Worm (Caenorhabditis elegans): Measurements from ENCODE around the gene sas-1.

sas-1 gene

DNA sequence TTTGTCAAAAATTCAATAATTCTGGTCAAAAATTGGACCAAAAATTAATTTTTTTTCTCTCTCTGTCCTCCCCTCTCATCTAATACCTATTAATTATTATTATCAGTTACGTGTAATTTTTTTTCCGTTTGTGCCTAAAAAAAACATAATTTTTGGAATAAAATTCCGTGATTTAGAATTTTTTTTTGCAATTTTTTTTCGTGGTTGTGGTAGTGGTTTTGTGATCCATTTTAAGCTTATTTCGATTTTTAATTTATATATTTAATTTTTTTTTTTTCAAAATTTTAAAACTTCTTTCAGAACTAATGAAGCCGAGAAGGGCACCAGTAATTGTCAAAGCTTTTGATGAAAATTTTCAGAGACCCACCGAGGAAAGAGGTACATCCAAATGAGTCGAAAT, at the start of gene sas-1:
Gene sas-1 (plus strand): TSS at position 301 of the 400 bp plus-strand sequence.
- no peak for TF ChIP-seq unc-62 (GFP tag; optimal IDR thresholded peaks at IDR 0.05)

DNA sequence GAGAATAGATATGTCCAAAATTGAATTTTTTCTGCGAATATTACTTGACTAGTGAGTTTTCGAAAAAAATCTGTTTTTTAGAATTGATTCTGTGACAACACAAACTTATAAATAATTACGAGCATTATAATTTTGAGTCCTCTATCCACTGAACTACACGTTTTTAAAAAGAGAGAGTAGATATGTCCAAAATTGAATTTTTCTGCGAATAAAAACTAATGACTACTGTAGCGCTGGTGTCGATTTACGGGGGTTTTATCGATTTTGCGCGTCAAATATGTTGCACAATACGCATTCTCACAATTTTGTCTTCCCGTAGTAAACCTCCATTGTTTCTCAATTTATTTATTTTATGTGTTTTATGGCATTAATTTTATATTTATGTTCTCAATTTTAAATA, 47.3 kb upstream of the sas-1 start:
- no peak for TF ChIP-seq unc-62 (GFP tag; optimal IDR thresholded peaks at IDR 0.05)

DNA sequence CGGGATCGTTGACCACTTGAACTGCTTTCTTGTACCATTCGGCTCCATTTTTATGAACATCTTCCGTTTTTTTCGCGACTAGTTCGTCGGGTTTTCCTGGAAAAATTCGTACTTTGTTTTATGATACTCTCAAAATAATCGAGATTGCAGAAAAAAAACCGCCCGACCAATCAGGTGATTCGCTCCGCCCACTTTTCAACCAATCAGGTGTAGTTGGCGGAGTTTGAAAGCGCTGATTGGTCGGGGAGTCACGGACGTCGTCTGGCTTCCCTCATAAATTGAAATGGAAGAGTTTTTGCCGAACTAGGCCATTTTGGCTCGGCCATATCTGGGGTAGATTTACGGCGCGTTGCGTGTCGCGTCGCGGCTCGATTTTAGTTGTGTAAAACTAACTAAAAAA, 46.7 kb upstream of the sas-1 start:
- TF ChIP-seq unc-62 (GFP tag; optimal IDR thresholded peaks at IDR 0.05), result no peak

DNA sequence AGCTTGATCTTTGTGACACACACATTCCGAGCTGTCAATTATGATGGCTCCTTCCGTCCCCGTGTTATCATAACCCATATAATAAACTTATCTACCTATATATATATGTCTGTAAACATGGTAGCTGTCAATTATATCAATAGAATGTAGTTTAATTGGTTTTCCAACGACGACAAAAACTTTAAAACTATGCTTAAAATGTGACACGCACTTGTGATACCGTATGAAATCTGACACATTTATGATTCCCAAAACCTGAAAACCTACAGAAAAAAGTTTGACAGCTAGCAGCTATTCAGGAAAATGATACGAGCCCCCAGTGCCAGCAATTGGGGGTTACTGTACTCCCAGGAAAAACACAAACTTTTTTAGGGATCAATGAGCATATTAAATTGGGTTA, 40.6 kb upstream of the sas-1 start:
- no peak for TF ChIP-seq unc-62 (GFP tag; optimal IDR thresholded peaks at IDR 0.05)

DNA sequence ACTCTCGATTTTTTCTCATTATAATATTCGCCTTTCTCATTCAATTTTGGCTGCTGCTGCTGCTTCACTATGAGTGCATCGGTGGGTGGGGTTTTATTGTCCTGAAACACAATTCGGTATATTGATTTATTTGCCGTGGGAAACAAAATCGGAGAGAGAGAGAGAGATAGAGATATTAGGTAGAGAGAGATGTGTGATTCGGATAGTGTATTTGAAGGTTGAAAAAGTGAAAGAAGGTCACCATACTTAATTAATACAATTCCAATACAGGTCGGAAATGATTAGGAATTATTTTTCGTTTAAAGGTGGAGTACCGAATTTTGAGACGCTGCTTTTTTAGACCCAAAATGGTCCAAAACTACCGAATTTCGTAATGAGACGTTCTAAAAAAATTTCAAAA, 37.1 kb upstream of the sas-1 start, which contains the start of gene tpst-1:
Gene tpst-1 (minus strand): TSS at position 101 of the 400 bp plus-strand sequence.
- TF ChIP-seq unc-62 (GFP tag; optimal IDR thresholded peaks at IDR 0.05), result no peak

DNA sequence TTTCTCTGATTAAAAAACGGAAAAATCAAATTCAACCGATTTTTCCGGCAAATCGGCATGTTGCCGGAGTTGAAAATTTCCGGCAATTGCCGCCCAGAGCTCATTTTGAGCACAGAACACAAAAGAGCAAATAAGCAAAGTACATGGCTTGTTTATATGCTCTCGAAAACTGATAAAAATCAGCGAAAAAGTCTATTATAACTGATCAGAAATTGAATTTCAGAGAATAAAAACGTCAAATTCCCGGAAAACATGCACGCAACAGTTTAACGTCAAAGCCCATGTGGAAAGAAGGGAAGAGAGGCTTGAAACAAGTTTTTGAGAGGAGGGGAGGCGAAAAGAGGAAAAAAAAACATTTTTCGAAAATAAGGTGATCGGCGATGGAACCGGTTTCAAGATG, 30.5 kb upstream of the sas-1 start:
- no peak for TF ChIP-seq unc-62 (GFP tag; optimal IDR thresholded peaks at IDR 0.05)

DNA sequence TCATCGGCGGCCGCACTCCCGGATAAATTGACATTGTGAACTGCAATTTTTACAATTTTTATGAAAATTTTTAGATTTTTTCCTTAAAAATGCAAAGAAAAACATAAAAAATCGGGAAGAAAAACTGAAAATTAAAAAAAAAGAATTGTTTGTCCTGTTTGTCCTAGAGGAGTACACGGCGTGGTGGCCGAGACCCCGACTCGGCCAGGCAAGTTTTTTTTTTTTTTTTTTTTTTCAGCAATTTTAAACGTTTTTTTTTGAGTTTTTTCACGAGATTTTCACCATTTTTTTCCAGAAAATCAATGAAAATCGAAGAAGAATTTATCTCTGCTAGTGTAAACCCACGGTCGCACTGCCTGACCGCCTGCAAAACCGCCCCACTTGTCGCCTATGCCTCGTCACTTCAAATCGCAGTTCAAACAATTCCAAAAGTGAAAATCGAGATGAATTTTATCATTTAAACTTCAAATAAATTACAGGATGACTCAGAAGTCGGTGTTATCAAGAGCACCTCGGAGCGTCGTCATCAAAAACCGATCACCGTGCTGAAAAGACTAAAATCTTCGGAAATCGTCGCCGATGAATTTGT, 25.8 kb upstream of the sas-1 start, which contains the start of the genes taf-7.2 and elpc-2:
Gene taf-7.2 (minus strand): TSS at position 42 of the 589 bp plus-strand sequence.
Gene elpc-2 (plus strand): TSS at position 296 of the 589 bp plus-strand sequence.
- no peak for TF ChIP-seq unc-62 (GFP tag; optimal IDR thresholded peaks at IDR 0.05)

ce11 chrIII:12680266-12680665, 19.0 kb upstream of the sas-1 start:
- TF ChIP-seq unc-62 (GFP tag; optimal IDR thresholded peaks at IDR 0.05), result no peak

DNA sequence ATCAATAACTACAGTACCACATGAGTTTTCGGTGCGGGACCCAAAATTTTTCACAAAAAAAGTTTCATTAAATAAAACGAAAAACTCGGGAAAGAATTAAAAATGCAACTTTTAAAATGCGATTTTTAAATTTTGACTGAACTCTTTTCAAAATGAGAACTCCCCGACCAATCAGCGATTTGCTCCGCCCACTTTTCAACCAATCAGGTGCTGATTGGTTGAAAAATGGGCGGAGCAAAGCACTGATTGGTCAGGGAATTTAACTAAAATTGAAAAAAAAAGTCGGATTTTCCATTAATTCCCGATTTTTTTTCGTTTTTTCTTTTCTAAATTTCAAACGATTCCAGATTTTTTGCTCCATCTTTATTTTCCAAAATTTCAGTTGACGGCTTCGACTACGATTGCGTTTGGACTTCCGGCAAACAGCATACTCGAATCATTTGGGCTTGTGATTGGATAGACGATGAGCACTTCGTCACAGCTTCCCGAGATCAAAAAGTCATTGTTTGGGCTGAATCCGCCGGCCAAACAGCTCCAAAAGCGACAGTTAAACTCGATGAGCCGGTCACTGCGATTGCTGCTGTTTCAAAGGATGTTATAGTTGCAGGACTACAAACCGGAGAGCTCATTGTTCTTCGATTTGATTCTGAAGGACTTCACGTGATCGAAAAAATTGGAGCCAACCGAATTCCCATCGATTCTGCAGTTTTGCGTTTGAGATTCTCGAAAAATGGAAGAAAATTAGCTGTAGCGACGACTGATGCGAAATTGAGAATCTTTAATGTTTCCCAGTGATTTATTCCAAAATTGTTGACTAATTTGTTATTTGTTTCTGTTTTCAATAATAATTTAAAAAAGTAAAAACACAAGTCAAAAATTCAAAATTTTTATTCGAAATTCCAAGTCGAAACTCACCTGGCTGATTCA, 13.7 kb upstream of the sas-1 start:
- TF ChIP-seq unc-62 (GFP tag; optimal IDR thresholded peaks at IDR 0.05), result no peak

DNA sequence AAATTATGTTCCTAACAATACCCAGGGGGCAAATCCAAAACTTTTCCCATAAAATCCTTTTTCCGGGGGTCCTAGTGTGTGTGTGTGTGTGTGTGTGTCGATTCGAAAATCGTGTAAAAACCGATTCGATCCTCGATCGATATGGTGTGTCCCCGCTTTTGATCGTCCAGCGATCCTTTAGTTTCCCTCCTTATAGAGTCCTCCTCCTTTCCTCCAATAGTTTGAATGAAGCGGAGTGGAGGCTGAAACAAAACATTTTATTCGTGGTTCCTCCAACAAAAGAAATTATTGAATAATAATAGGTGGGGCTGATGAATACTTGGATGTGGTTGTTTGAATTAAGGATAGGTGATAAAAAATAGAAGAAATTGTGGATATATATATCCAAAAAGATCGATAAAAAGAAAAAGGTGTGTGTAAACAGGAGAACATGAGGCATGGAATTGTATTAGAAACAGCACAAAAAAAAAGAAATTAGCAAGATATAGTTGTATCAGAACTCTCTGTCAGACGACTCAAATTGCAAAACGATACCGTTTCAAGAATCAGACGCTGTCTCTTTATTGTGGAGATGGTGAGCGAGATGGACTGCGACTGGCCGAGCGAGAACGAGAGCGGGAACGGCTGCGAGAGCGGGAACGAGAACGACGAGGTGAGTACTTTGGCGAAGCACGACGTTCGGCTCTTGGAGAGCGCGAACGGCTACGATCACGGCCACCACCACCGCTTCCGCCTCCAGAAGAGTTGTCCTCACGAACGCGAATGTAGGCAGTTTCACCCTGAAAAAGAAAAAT, 12.6 kb upstream of the sas-1 start:
- no peak for TF ChIP-seq unc-62 (GFP tag; optimal IDR thresholded peaks at IDR 0.05)

DNA sequence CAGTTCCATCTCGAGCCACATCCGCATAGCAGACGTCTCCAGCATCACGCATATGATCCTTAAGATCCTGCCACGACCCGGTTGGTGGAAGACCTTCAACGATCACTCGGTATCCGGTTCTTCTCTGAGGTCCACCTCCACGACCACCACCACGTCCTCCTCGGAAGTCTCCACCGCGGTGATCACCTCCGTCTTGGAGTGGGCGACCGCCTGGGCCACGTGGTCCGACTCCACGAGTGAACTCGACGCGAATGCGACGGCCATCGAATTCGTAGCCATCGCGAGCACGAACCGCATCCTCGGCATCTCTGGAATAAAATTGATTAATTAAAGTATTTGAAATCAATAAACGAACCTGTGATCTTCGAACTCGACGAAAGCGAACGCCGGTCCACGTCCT, 11.9 kb upstream of the sas-1 start:
- no peak for TF ChIP-seq unc-62 (GFP tag; optimal IDR thresholded peaks at IDR 0.05)

- no peak for TF ChIP-seq unc-62 (GFP tag; optimal IDR thresholded peaks at IDR 0.05)
These were observed 11.4 kb upstream of the sas-1 start, which contains the start of the genes rsp-3 and spin-4 for ce11 chrIII:12687872-12688375. Gene rsp-3, minus strand, starts transcription at chrIII:12687922. Gene spin-4, plus strand, starts transcription at chrIII:12688318.

DNA sequence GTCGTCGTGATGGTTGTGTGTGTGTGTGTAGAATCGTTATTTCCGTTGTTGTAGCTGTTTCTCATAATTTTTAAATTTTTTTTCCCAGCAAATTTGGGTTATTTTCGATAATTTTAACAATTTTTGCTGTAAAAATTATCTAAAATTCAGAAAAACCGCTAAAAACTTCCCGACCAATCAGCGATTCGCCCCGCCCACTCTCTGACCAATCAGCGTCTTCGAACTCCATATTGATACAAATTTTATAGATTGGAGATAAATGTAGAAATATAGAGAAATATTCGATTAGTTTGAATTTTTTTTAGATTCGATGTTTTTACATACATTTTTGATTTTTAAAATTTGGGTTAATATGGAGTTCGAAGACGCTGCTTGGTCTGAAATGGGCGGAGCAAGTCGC, 1.7 kb upstream of the sas-1 start:
- TF ChIP-seq unc-62 (GFP tag; optimal IDR thresholded peaks at IDR 0.05), result no peak

DNA sequence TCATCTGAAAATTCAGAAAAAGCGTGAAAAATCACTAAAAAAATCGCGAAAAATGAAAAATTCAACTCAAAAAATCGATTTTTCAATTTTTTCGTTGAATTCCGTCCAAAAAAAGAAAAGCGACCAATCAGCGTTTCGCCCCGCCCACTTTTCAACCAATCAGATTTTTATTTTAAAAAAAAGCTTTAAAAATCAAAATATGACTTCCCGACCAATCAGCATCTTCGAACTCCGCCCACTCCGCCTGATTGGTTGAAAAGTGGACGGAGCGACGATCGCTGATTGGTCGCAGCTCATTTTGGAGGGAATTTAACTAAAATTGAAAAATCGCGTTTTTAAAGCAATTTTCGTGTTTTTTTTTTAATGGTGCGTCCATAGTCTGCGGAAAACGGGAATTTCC, 3.1 kb downstream of the sas-1 start:
- TF ChIP-seq unc-62 (GFP tag; optimal IDR thresholded peaks at IDR 0.05), result no peak

- no peak for TF ChIP-seq unc-62 (GFP tag; optimal IDR thresholded peaks at IDR 0.05)
These were observed 3.9 kb downstream of the sas-1 start for ce11 chrIII:12703237-12703636.

DNA sequence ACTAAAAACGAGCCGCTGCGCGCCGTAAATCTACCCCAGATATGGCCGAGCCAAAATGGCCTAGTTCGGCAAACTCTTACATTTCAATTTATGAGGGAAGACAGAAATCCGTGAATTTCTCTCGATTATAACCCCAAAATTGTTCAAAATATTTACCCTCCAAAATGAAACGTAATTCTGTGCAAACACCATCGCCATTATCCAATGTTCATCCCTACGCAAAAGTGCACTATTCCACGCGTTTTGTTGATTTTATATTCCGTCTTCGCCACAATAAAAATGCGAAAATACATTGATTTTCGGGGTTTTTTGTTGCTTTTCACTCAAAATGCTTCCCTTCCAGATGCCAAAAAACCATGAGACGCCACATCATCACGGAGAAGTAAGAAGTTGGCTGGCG, 11.9 kb downstream of the sas-1 start, which contains the start of gene hut-1:
Gene hut-1 (plus strand): TSS at position 344 of the 400 bp plus-strand sequence.
- no peak for TF ChIP-seq unc-62 (GFP tag; optimal IDR thresholded peaks at IDR 0.05)
